Fruit fly (Drosophila melanogaster) whole organism, embryonic: Measurements from ENCODE around the gene CG7264.

ENCODE experiments used
- C15 ChIP-seq: fragments of 200-800 bp; sonication (Bioruptor generic); IDR thresholded peaks from 3 replicates; pipeline ENCODE4 v1.3.6; 2022; ENCODE audit warnings: missing biosample characterization, missing genetic modification characterization
- CG10147 ChIP-seq: fragments of 200-800 bp; sonication (Bioruptor generic); optimal IDR thresholded peaks from 2 replicates; lab custom pipeline; 2019; ENCODE audit warnings: missing biosample characterization, mild to moderate bottlenecking, missing genetic modification characterization, moderate library complexity
- CG10209 ChIP-seq: fragments of 200-800 bp; sonication (Bioruptor generic); optimal IDR thresholded peaks from 3 replicates; lab custom pipeline; 2017; ENCODE audit warnings: missing biosample characterization, mild to moderate bottlenecking, missing genetic modification characterization, missing genetic modification reagents
- CG10654 ChIP-seq: fragments of 200-800 bp; sonication (Bioruptor generic); optimal IDR thresholded peaks from 2 replicates; lab custom pipeline; 2016; ENCODE audit warnings: missing biosample characterization, missing genetic modification characterization
- CG11696 ChIP-seq: fragments of 200-800 bp; sonication (Bioruptor generic); IDR thresholded peaks from 2 replicates; pipeline ENCODE4 v1.3.6; 2022; ENCODE audit warnings: missing biosample characterization, missing genetic modification characterization
- CG13123 ChIP-seq: fragments of 200-800 bp; sonication (Bioruptor generic); optimal IDR thresholded peaks from 2 replicates; lab custom pipeline; 2016; ENCODE audit warnings: missing biosample characterization, missing genetic modification characterization
- CG14860 ChIP-seq: fragments of 200-800 bp; sonication (Bioruptor generic); IDR thresholded peaks from 3 replicates; pipeline ENCODE4 v1.3.6; 2022; ENCODE audit warnings: missing biosample characterization, missing genetic modification characterization; ENCODE audit not compliant: partially characterized antibody
- CG15269 ChIP-seq: fragments of 200-800 bp; sonication (Bioruptor generic); optimal IDR thresholded peaks from 2 replicates; lab custom pipeline; 2018; ENCODE audit warnings: missing biosample characterization, mild to moderate bottlenecking, missing genetic modification characterization, moderate library complexity
- CG18262 ChIP-seq: fragments of 200-800 bp; optimal IDR thresholded peaks from 3 replicates; lab custom pipeline; 2019; ENCODE audit warnings: missing biosample characterization, mild to moderate bottlenecking, missing genetic modification characterization, moderate library complexity
- CG2889 ChIP-seq: fragments of 200-800 bp; sonication (Bioruptor generic); IDR thresholded peaks from 3 replicates; pipeline ENCODE4 v1.3.6; 2022; ENCODE audit warnings: missing biosample characterization, missing genetic modification characterization
- CG31441 ChIP-seq: fragments of 200-800 bp; sonication (Bioruptor generic); IDR thresholded peaks from 2 replicates; pipeline ENCODE4 v1.3.6; 2022; ENCODE audit warnings: missing biosample characterization, missing genetic modification characterization
- CG4730 ChIP-seq: fragments of 200-800 bp; sonication (Bioruptor generic); IDR thresholded peaks from 2 replicates; pipeline ENCODE4 v1.3.6; 2022; ENCODE audit warnings: missing biosample characterization, missing genetic modification characterization
- CG6175 ChIP-seq: fragments of 200-800 bp; sonication (Bioruptor generic); IDR thresholded peaks from 3 replicates; pipeline ENCODE4 v1.3.6; 2022; ENCODE audit warnings: missing biosample characterization, missing genetic modification characterization
- CG6654 ChIP-seq: fragments of 200-800 bp; sonication (Bioruptor generic); optimal IDR thresholded peaks from 2 replicates; lab custom pipeline; 2017; ENCODE audit warnings: missing biosample characterization, mild to moderate bottlenecking, missing genetic modification characterization
- CG6683 ChIP-seq: fragments of 200-800 bp; sonication (Bioruptor generic); optimal IDR thresholded peaks from 2 replicates; lab custom pipeline; 2017; ENCODE audit warnings: missing biosample characterization, mild to moderate bottlenecking, missing genetic modification characterization, missing genetic modification reagents
- CG8089 ChIP-seq: fragments of 200-800 bp; sonication (Bioruptor generic); optimal IDR thresholded peaks from 3 replicates; lab custom pipeline; 2016; ENCODE audit warnings: missing biosample characterization, missing genetic modification characterization
- CG8359 ChIP-seq: fragments of 200-800 bp; sonication (Bioruptor generic); optimal IDR thresholded peaks from 2 replicates; lab custom pipeline; 2017; ENCODE audit warnings: missing biosample characterization, mild to moderate bottlenecking, missing genetic modification characterization, borderline replicate concordance
- CG9215 ChIP-seq: fragments of 200-800 bp; sonication (Bioruptor generic); IDR thresholded peaks from 2 replicates; pipeline ENCODE4 v1.3.6; 2022; ENCODE audit warnings: missing biosample characterization, missing genetic modification characterization
- CG9437 ChIP-seq: fragments of 200-800 bp; sonication (Bioruptor generic); optimal IDR thresholded peaks from 2 replicates; lab custom pipeline; 2018; ENCODE audit warnings: missing biosample characterization, mild to moderate bottlenecking, missing genetic modification characterization
- CkIIα-i1 ChIP-seq: fragments of 200-800 bp; sonication (Bioruptor generic); IDR thresholded peaks from 2 replicates; pipeline ENCODE4 v1.3.6; 2022; ENCODE audit warnings: missing biosample characterization, missing genetic modification characterization
- Dek ChIP-seq: fragments of 200-800 bp; sonication (Bioruptor generic); optimal IDR thresholded peaks from 3 replicates; lab custom pipeline; 2019; ENCODE audit warnings: missing biosample characterization, mild to moderate bottlenecking, missing genetic modification characterization, moderate library complexity
- Dp ChIP-seq: fragments of 200-800 bp; sonication (Bioruptor generic); optimal IDR thresholded peaks from 2 replicates; lab custom pipeline; 2018; ENCODE audit warnings: missing biosample characterization, mild to moderate bottlenecking, missing genetic modification characterization, moderate library complexity
- Hr39 ChIP-seq: fragments of >200 bp; optimal IDR thresholded peaks from 2 replicates; lab custom pipeline; 2017
- Hsf ChIP-seq: fragments of 200-800 bp; sonication (Bioruptor generic); optimal IDR thresholded peaks from 3 replicates; lab custom pipeline; 2016; ENCODE audit warnings: missing biosample characterization, missing genetic modification characterization
- Jarid2 ChIP-seq: fragments of 200-800 bp; sonication (Bioruptor generic); optimal IDR thresholded peaks from 3 replicates; lab custom pipeline; 2017; ENCODE audit warnings: mild to moderate bottlenecking, missing biosample characterization, missing genetic modification reagents, missing genetic modification characterization
- Mrtf ChIP-seq: fragments of 200-800 bp; sonication (Bioruptor generic); IDR thresholded peaks from 3 replicates; pipeline ENCODE4 v1.3.6; 2022; ENCODE audit warnings: missing biosample characterization, missing genetic modification characterization
- Sry-δ ChIP-seq: fragments of 200-800 bp; sonication (Bioruptor generic); optimal IDR thresholded peaks from 2 replicates; lab custom pipeline; 2016; ENCODE audit warnings: missing biosample characterization, missing genetic modification characterization
- Xrp1 ChIP-seq: fragments of 200-800 bp; sonication (Bioruptor generic); IDR thresholded peaks from 2 replicates; pipeline ENCODE4 v1.3.6; 2022; ENCODE audit warnings: missing biosample characterization, missing genetic modification characterization
- YL-1 ChIP-seq: fragments of 200-800 bp; sonication (Bioruptor generic); optimal IDR thresholded peaks from 3 replicates; lab custom pipeline; 2017; ENCODE audit warnings: missing biosample characterization, mild to moderate bottlenecking, missing genetic modification characterization
- br ChIP-seq: fragments of >200 bp; optimal IDR thresholded peaks from 2 replicates; lab custom pipeline; 2017
- corto ChIP-seq: fragments of 200-800 bp; sonication (Bioruptor generic); optimal IDR thresholded peaks from 2 replicates; lab custom pipeline; 2016; ENCODE audit warnings: missing biosample characterization, mild to moderate bottlenecking, missing genetic modification characterization, moderate library complexity
- da ChIP-seq: fragments of 200-800 bp; sonication (Bioruptor generic); optimal IDR thresholded peaks from 2 replicates; lab custom pipeline; 2016; ENCODE audit warnings: missing biosample characterization, missing genetic modification characterization
- dysf ChIP-seq: fragments of 200-800 bp; sonication (Bioruptor generic); IDR thresholded peaks from 3 replicates; pipeline ENCODE4 v1.3.6; 2022; ENCODE audit warnings: missing biosample characterization, missing genetic modification characterization
- en ChIP-seq: fragments of 200-800 bp; sonication (Bioruptor generic); optimal IDR thresholded peaks from 2 replicates; lab custom pipeline; 2016; ENCODE audit warnings: missing biosample characterization, missing genetic modification characterization
- gce ChIP-seq: fragments of 200-800 bp; sonication (Bioruptor generic); IDR thresholded peaks from 3 replicates; pipeline ENCODE4 v1.3.6; 2022; ENCODE audit warnings: missing biosample characterization, missing genetic modification characterization
- grau ChIP-seq: fragments of 200-800 bp; optimal IDR thresholded peaks from 3 replicates; lab custom pipeline; 2019; ENCODE audit warnings: missing biosample characterization, mild to moderate bottlenecking, missing genetic modification characterization, moderate library complexity
- hb ChIP-seq: fragments of 200-800 bp; sonication (Bioruptor generic); IDR thresholded peaks from 3 replicates; pipeline ENCODE4 v1.3.6; 2022; ENCODE audit warnings: missing biosample characterization, missing genetic modification characterization; ENCODE audit not compliant: partially characterized antibody
- jumu ChIP-seq: fragments of 200-800 bp; sonication (Bioruptor generic); optimal IDR thresholded peaks from 3 replicates; lab custom pipeline; 2016; ENCODE audit warnings: missing biosample characterization, missing genetic modification characterization
- ken ChIP-seq: fragments of 200-800 bp; sonication (Bioruptor generic); IDR thresholded peaks from 3 replicates; pipeline ENCODE4 v1.3.6; 2022; ENCODE audit warnings: missing biosample characterization, missing genetic modification characterization
- maf-S ChIP-seq: fragments of 200-800 bp; sonication (Bioruptor generic); optimal IDR thresholded peaks from 2 replicates; lab custom pipeline; 2016; ENCODE audit warnings: missing biosample characterization, missing genetic modification characterization
- pzg ChIP-seq: fragments of 200-800 bp; sonication (Bioruptor generic); optimal IDR thresholded peaks from 3 replicates; lab custom pipeline; 2018; ENCODE audit warnings: missing biosample characterization, mild to moderate bottlenecking, missing genetic modification characterization, moderate library complexity
- repo ChIP-seq: fragments of 200-800 bp; sonication (Bioruptor generic); optimal IDR thresholded peaks from 2 replicates; lab custom pipeline; 2016; ENCODE audit warnings: missing biosample characterization, missing genetic modification characterization
- sens-2 ChIP-seq: fragments of 200-800 bp; sonication (Bioruptor generic); IDR thresholded peaks from 2 replicates; pipeline ENCODE4 v1.3.6; 2022; ENCODE audit warnings: missing biosample characterization, missing genetic modification characterization
- seq ChIP-seq: fragments of 200-800 bp; sonication (Bioruptor generic); IDR thresholded peaks from 2 replicates; pipeline ENCODE4 v1.3.6; 2022; ENCODE audit warnings: missing biosample characterization, missing genetic modification characterization
- sisA ChIP-seq: fragments of 200-800 bp; sonication (Bioruptor generic); IDR thresholded peaks from 2 replicates; pipeline ENCODE4 v1.3.6; 2022; ENCODE audit warnings: missing biosample characterization, missing genetic modification characterization
- slbo ChIP-seq: fragments of 200-800 bp; sonication (Bioruptor generic); IDR thresholded peaks from 2 replicates; pipeline ENCODE4 v1.3.6; 2022; ENCODE audit warnings: missing biosample characterization, missing genetic modification characterization
- slp2 ChIP-seq: fragments of 200-800 bp; sonication (Bioruptor generic); optimal IDR thresholded peaks from 2 replicates; lab custom pipeline; 2016; ENCODE audit warnings: missing biosample characterization, missing genetic modification characterization
- tap ChIP-seq: fragments of 200-800 bp; optimal IDR thresholded peaks from 3 replicates; lab custom pipeline; 2019; ENCODE audit warnings: missing biosample characterization, mild to moderate bottlenecking, missing genetic modification characterization, moderate library complexity
- tna ChIP-seq: fragments of 200-800 bp; sonication (Bioruptor generic); IDR thresholded peaks from 2 replicates; pipeline ENCODE4 v1.3.6; 2022; ENCODE audit warnings: missing biosample characterization, missing genetic modification characterization; ENCODE audit not compliant: partially characterized antibody
- yki ChIP-seq: fragments of >200 bp; optimal IDR thresholded peaks from 3 replicates; lab custom pipeline; 2018

CG7264 gene

dm6 chr3L:11822446-11823334, 6.1 kb upstream of the CG7264 start, which contains the start of gene RpL10Ab (continued):
- TF ChIP-seq hb (GFP tag; lab: Robert Waterston, UW) (peak; percentile 80), Xrp1 (peak; percentile 30; the same call in 1 of the 2 replicates), pzg (peak; percentile 47), Hsf (GFP tag; lab: Kevin White, UChicago) (peak; percentile 46), tap (tag; lab: Kevin White, UChicago) (no peak), grau (tag; lab: Kevin White, UChicago) (peak; percentile 48), br (lab: Kevin White, UChicago) (no peak), CG11696 (no peak), seq (GFP tag; lab: Robert Waterston, UW) (no peak), CG9437 (GFP tag; lab: Kevin White, UChicago) (peak; percentile 60), repo (GFP tag; lab: Kevin White, UChicago) (no peak), Sry-δ (GFP tag; lab: Kevin White, UChicago) (peak; percentile 84), Mrtf (peak; percentile 35; the same call in 1 of the 3 replicates), CG31441 (GFP tag; lab: Robert Waterston, UW) (peak; percentile 80), tna (GFP tag; lab: Robert Waterston, UW) (peak; percentile 72), CG10147 (GFP tag; lab: Kevin White, UChicago) (peak; percentile 77), CG13123 (GFP tag; lab: Kevin White, UChicago) (no peak), ken (GFP tag; lab: Robert Waterston, UW) (peak; percentile 49; the same call in 1 of the 3 replicates), CG6683 (GFP tag; lab: Kevin White, UChicago) (peak; percentile 25), CG10209 (GFP tag; lab: Kevin White, UChicago) (peak; percentile 55), CG2889 (GFP tag; lab: Robert Waterston, UW) (peak; percentile 4; the same call in 1 of the 3 replicates), slbo (GFP tag; lab: Robert Waterston, UW) (peak; percentile 74), en (peak; percentile 1), YL-1 (GFP tag; lab: Kevin White, UChicago) (peak; percentile 92), C15 (0 out of 3 replicates have a peak, but pooled peaks have one; percentile 57), Dek (tag; lab: Kevin White, UChicago) (peak; percentile 48), da (GFP tag; lab: Kevin White, UChicago) (no peak), CG8089 (GFP tag; lab: Kevin White, UChicago) (peak; percentile 16), CG9215 (GFP tag; lab: Robert Waterston, UW) (peak; percentile 67; the same call in 1 of the 2 replicates), jumu (no peak), maf-S (GFP tag; lab: Kevin White, UChicago) (peak; percentile 46), Jarid2 (peak; percentile 45), dysf (peak; percentile 80; the same call in 2 of the 3 replicates), slp2 (GFP tag; lab: Kevin White, UChicago) (peak; percentile 31), CG18262 (tag; lab: Kevin White, UChicago) (peak; percentile 72), CG14860 (peak; percentile 71), CG10654 (GFP tag; lab: Kevin White, UChicago) (peak; percentile 22), CG8359 (GFP tag; lab: Kevin White, UChicago) (no peak), CG15269 (tag; lab: Kevin White, UChicago) (peak; percentile 34), CkIIα-i1 (GFP tag; lab: Robert Waterston, UW) (0 out of 2 replicates have a peak, but pooled peaks have one; percentile 15), Hr39 (lab: Kevin White, UChicago) (no peak), sens-2 (GFP tag; lab: Robert Waterston, UW) (peak; percentile 51; the same call in 1 of the 2 replicates), yki (lab: Kevin White, UChicago) (no peak), sisA (peak; percentile 72), Dp (GFP tag; lab: Kevin White, UChicago) (no peak), gce (GFP tag; lab: Robert Waterston, UW) (no peak), CG4730 (0 out of 2 replicates have a peak, but pooled peaks have one; percentile 9), CG6175 (GFP tag; lab: Robert Waterston, UW) (peak; percentile 51; the same call in 1 of the 3 replicates), corto (peak; percentile 38), CG6654 (peak; percentile 61)
